Fruit fly (Drosophila melanogaster): ENCODE results near the gene CG13699.

dm6 chr3L:18190484-18191220 is 28.3 kb upstream of the CG13699 start:
- no peak for TF ChIP-seq CG14711 (tag; optimal IDR thresholded peaks at IDR 0.05)
- no peak for TF ChIP-seq Mnt (GFP tag; optimal IDR thresholded peaks at IDR 0.05)
- TF ChIP-seq bab1 (GFP tag; optimal IDR thresholded peaks at IDR 0.05) = no peak
- no peak for TF ChIP-seq cnc (optimal IDR thresholded peaks at IDR 0.05)
- no peak for TF ChIP-seq Hr96 (GFP tag; optimal IDR thresholded peaks at IDR 0.05)
